Fruit fly (Drosophila melanogaster): ENCODE results near the gene beg.

The beg gene

dm6 chr3L:17027310-17027709 lies 8.2 kb upstream of the beg start, which contains the start of gene CG7730:
Gene CG7730 (plus strand): TSS chr3L:17027515.
- TF ChIP-seq CG8478 (optimal IDR thresholded peaks at IDR 0.05) = no peak
- TF ChIP-seq CTCF (optimal IDR thresholded peaks at IDR 0.05) = no peak

DNA sequence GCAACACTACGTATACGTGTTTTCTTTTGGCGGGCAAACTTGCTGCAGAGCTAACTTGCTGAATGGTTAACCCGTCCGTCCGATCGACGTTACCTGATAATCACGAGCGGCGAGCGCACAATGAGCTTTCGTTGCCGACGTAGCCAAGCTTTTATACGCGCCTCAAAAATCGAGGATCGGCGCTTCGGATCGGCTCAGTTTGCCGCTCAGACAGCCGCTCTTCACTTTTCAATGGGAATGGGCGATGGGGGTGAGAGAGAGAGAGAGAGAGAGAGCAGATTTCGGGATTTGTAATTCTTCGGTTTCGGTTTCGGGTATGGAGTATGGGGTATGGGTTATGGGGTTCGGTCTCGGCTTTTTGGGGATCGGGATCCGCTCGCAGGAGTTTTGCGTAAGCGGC lies 3.5 kb upstream of the beg start, which contains the start of gene Ilp8:
TSS of gene Ilp8 (minus strand) at position 110 of the 400 bp plus-strand sequence.
- TF ChIP-seq CG8478 (optimal IDR thresholded peaks at IDR 0.05) = no peak
- no peak for TF ChIP-seq CTCF (optimal IDR thresholded peaks at IDR 0.05)

dm6 chr3L:17033309-17033708 lies 2.2 kb upstream of the beg start:
- TF ChIP-seq CTCF (optimal IDR thresholded peaks at IDR 0.05) = no peak
- no peak for TF ChIP-seq CG8478 (optimal IDR thresholded peaks at IDR 0.05)

dm6 chr3L:17042297-17042921 lies 6.9 kb downstream of the beg start, which contains the start of the genes scaf6 and Papst2:
Gene scaf6 (minus strand): TSS chr3L:17042574.
Gene Papst2 (plus strand): TSS chr3L:17042797.
- TF ChIP-seq CG8478 (optimal IDR thresholded peaks at IDR 0.05) (no peak), CTCF (optimal IDR thresholded peaks at IDR 0.05) (peak; percentile 1 to 14)

dm6 chr3L:17044799-17045198 lies 9.3 kb downstream of the beg start, which contains the start of gene Pop5:
Gene Pop5 (minus strand): TSS chr3L:17045038.
- TF ChIP-seq CG8478 (optimal IDR thresholded peaks at IDR 0.05) (no peak), CTCF (optimal IDR thresholded peaks at IDR 0.05) (no peak)

dm6 chr3L:17045431-17046238 lies 10.2 kb downstream of the beg start, which contains the start of gene TpnC73F:
Gene TpnC73F (plus strand): TSS chr3L:17046063.
- no peak for TF ChIP-seq CG8478 (optimal IDR thresholded peaks at IDR 0.05)
- TF ChIP-seq CTCF (optimal IDR thresholded peaks at IDR 0.05) = no peak

- TF ChIP-seq CTCF (optimal IDR thresholded peaks at IDR 0.05) (no peak), CG8478 (optimal IDR thresholded peaks at IDR 0.05) (no peak)
Measured at dm6 chr3L:17047811-17048239, 12.4 kb downstream of the beg start.

- no peak for TF ChIP-seq CG8478 (optimal IDR thresholded peaks at IDR 0.05)
- no peak for TF ChIP-seq CTCF (optimal IDR thresholded peaks at IDR 0.05)
Measured at dm6 chr3L:17049314-17049713, 13.8 kb downstream of the beg start, which contains the start of gene rogdi. Gene rogdi (plus strand): TSS chr3L:17049512.

DNA sequence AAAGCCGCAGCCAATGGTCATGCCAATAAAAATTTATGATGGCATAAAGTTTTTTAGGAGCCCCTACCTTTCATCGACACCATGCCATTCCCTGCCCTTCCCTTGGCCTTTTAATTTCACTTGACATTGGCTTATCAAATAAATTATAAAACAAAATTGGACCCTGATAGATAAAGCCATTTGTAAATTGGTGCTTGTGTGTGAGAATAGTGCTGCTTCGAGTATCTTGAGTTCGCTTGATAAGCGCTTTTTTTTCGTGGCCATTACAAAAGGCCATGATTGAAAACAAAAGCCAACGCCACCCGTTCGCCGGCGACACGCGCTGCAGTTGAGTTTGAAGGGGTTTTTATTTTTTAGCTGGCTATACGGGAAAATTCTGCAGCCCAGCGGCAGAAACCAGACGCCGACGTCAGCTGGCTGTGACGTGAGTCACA lies 14.5 kb downstream of the beg start:
- no peak for TF ChIP-seq CTCF (optimal IDR thresholded peaks at IDR 0.05)

- TF ChIP-seq CG8478 (optimal IDR thresholded peaks at IDR 0.05) = no peak
Measured at dm6 chr3L:17050661-17051452, 15.4 kb downstream of the beg start.

- no peak for TF ChIP-seq CTCF (optimal IDR thresholded peaks at IDR 0.05)
- no peak for TF ChIP-seq CG8478 (optimal IDR thresholded peaks at IDR 0.05)
Measured at dm6 chr3L:17051472-17051871, 16.0 kb downstream of the beg start.

DNA sequence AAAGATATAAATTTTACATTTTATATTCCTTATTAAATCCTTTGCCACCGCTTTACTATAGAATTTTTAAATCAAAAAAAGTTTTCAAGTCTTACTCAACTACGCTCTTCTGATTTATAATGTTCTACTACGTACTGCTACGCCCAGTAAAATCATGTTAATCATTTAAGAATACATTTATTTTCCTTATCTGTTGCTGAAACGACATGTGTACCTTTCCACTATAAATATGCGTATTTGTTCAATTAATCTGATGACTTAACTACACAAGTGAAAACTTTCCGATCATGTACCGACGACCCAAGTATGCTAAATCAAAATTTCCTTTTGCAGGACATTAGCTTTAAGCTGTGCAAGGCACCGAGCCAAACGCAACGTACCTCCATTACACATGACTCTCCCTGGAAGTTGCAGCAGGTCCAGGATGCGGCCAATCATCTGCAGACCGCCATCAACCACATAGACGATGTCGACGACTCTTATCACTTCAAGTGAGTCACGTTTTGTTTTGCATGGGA lies 17.0 kb downstream of the beg start:
- TF ChIP-seq CTCF (optimal IDR thresholded peaks at IDR 0.05) (no peak), CG8478 (optimal IDR thresholded peaks at IDR 0.05) (no peak)

DNA sequence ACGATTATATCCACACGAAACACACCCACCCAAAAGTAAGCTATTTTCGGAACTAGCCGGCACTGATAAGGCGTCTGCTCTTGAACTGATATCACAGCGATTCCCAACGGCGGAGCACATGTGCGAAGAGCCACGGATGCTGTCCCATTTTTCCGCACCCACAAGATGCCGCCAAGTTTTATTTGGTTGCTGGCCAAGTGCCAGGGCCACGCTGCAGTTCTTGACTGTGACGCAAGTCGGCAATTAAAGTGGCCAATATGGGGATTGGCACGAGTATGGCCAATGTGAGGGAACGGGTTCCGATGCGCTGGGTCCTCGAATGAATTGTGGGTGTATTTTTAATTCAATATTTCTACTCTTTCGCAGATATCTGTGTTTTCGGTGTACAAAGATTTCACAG lies 18.5 kb downstream of the beg start:
- no peak for TF ChIP-seq CTCF (optimal IDR thresholded peaks at IDR 0.05)
- TF ChIP-seq CG8478 (optimal IDR thresholded peaks at IDR 0.05) = no peak

DNA sequence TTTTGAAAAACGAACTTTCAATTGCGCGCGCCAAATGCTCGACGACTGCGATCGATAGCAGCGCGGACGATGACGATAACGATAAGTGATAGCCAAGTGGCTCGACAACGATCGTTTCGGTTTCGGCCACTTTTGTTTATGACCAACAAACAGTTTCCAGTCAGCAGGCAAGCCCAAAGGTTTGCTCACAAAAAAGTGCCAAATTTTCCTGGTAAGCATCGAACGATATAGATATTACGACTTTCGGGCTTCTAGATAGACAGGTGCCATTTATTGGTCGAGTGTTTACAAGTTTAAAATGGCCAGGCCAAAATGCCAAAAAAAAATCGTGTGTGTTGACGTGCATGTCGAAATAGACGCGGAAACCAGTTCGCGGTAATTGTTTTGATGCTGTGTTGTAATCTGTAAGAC lies 20.0 kb downstream of the beg start, which contains the start of gene CG7724:
TSS of gene CG7724 (plus strand) at position 147 of the 411 bp plus-strand sequence.
- no peak for TF ChIP-seq CTCF (optimal IDR thresholded peaks at IDR 0.05)
- TF ChIP-seq CG8478 (optimal IDR thresholded peaks at IDR 0.05) = no peak

- TF ChIP-seq CG8478 (optimal IDR thresholded peaks at IDR 0.05) = no peak
- TF ChIP-seq CTCF (optimal IDR thresholded peaks at IDR 0.05) = no peak
Measured at dm6 chr3L:17077273-17077672, 41.8 kb downstream of the beg start.
